Fruit fly (Drosophila melanogaster): ENCODE data around the gene CG43800.
A peak's percentile ranks its signal among the peaks of the same experiment; 100 is the strongest.

Gene CG43800

dm6 chr2L:7226587-7226986 is 6.0 kb downstream of the CG43800 start:
- TF ChIP-seq CG32121 (GFP tag; IDR thresholded peaks at IDR 0.05) (no peak), gl (tag; optimal IDR thresholded peaks at IDR 0.05) (no peak), CG4496 (GFP tag; IDR thresholded peaks at IDR 0.05) (no peak), CG14655 (GFP tag; optimal IDR thresholded peaks at IDR 0.05) (no peak), rn (GFP tag; IDR thresholded peaks at IDR 0.05) (no peak), CG34367 (tag; optimal IDR thresholded peaks at IDR 0.05) (no peak), CG12605 (GFP tag; IDR thresholded peaks at IDR 0.05) (no peak), D1 (tag; optimal IDR thresholded peaks at IDR 0.05) (no peak), Snoo (tag; optimal IDR thresholded peaks at IDR 0.05) (no peak), CG8301 (tag; optimal IDR thresholded peaks at IDR 0.05) (no peak), CG13204 (GFP tag; optimal IDR thresholded peaks at IDR 0.05) (no peak), CG15710 (tag; optimal IDR thresholded peaks at IDR 0.05) (no peak), Pif1B (GFP tag; optimal IDR thresholded peaks at IDR 0.05) (no peak), CG10348 (GFP tag; IDR thresholded peaks at IDR 0.05) (no peak), fd96Ca (GFP tag; IDR thresholded peaks at IDR 0.05) (no peak), Ets98B (GFP tag; IDR thresholded peaks at IDR 0.05) (no peak), CG17806 (tag; optimal IDR thresholded peaks at IDR 0.05) (no peak), Pif1A (GFP tag; optimal IDR thresholded peaks at IDR 0.05) (no peak), EcR (GFP tag; optimal IDR thresholded peaks at IDR 0.05) (no peak)

dm6 chr2L:7222829-7223272 is 9.8 kb downstream of the CG43800 start, which contains the start of gene mEFG1:
Gene mEFG1, minus strand, starts transcription at chr2L:7223081.
- TF ChIP-seq fd96Ca (GFP tag; IDR thresholded peaks at IDR 0.05) (no peak), CG4496 (GFP tag; IDR thresholded peaks at IDR 0.05) (peak; percentile 43; the same call in 2 of the 3 replicates)

dm6 chr2L:7219650-7220267 is 12.9 kb downstream of the CG43800 start, which contains the start of gene CG13784:
Gene CG13784, minus strand, starts transcription at chr2L:7220033.
- TF ChIP-seq EcR (GFP tag; optimal IDR thresholded peaks at IDR 0.05) = no peak
- peak; percentile 19; the same call in 1 of the 2 replicates for TF ChIP-seq CG12605 (GFP tag; IDR thresholded peaks at IDR 0.05)
- TF ChIP-seq Ets98B (GFP tag; IDR thresholded peaks at IDR 0.05) = 0 out of 2 replicates have a peak, but pooled peaks have one; percentile 44
- peak; percentile 13 for TF ChIP-seq CG34367 (tag; optimal IDR thresholded peaks at IDR 0.05)
- peak; percentile 16 for TF ChIP-seq CG8301 (tag; optimal IDR thresholded peaks at IDR 0.05)
- peak; percentile 33 for TF ChIP-seq CG32121 (GFP tag; IDR thresholded peaks at IDR 0.05)
- TF ChIP-seq Pif1B (GFP tag; optimal IDR thresholded peaks at IDR 0.05) = peak; percentile 28
- TF ChIP-seq fd96Ca (GFP tag; IDR thresholded peaks at IDR 0.05) = no peak
- TF ChIP-seq CG13204 (GFP tag; optimal IDR thresholded peaks at IDR 0.05) = no peak
- no peak for TF ChIP-seq rn (GFP tag; IDR thresholded peaks at IDR 0.05)
- TF ChIP-seq CG9948 (tag; optimal IDR thresholded peaks at IDR 0.05) = no peak
- TF ChIP-seq D1 (tag; optimal IDR thresholded peaks at IDR 0.05) = no peak
- no peak for TF ChIP-seq CG14655 (GFP tag; optimal IDR thresholded peaks at IDR 0.05)
- no peak for TF ChIP-seq CG8159 (tag; optimal IDR thresholded peaks at IDR 0.05)
- TF ChIP-seq CG15710 (tag; optimal IDR thresholded peaks at IDR 0.05) = peak; percentile 19
- TF ChIP-seq CG17806 (tag; optimal IDR thresholded peaks at IDR 0.05) = no peak
- no peak for TF ChIP-seq gl (tag; optimal IDR thresholded peaks at IDR 0.05)
- no peak for TF ChIP-seq Pif1A (GFP tag; optimal IDR thresholded peaks at IDR 0.05)
- peak; percentile 76 for TF ChIP-seq CG4496 (GFP tag; IDR thresholded peaks at IDR 0.05)
- TF ChIP-seq CG10348 (GFP tag; IDR thresholded peaks at IDR 0.05) = no peak
- peak; percentile 14 for TF ChIP-seq Snoo (tag; optimal IDR thresholded peaks at IDR 0.05)

- TF ChIP-seq D1 (tag; optimal IDR thresholded peaks at IDR 0.05) = no peak
- peak; percentile 5 for TF ChIP-seq CG8301 (tag; optimal IDR thresholded peaks at IDR 0.05)
- TF ChIP-seq Ets98B (GFP tag; IDR thresholded peaks at IDR 0.05) = no peak
- TF ChIP-seq gl (tag; optimal IDR thresholded peaks at IDR 0.05) = no peak
- no peak for TF ChIP-seq fd96Ca (GFP tag; IDR thresholded peaks at IDR 0.05)
- TF ChIP-seq CG34367 (tag; optimal IDR thresholded peaks at IDR 0.05) = no peak
- no peak for TF ChIP-seq CG10348 (GFP tag; IDR thresholded peaks at IDR 0.05)
- peak; percentile 8; the same call in 2 of the 3 replicates for TF ChIP-seq CG4496 (GFP tag; IDR thresholded peaks at IDR 0.05)
- TF ChIP-seq CG13204 (GFP tag; optimal IDR thresholded peaks at IDR 0.05) = no peak
- TF ChIP-seq CG14655 (GFP tag; optimal IDR thresholded peaks at IDR 0.05) = peak; percentile 6
- TF ChIP-seq Pif1A (GFP tag; optimal IDR thresholded peaks at IDR 0.05) = no peak
- TF ChIP-seq Snoo (tag; optimal IDR thresholded peaks at IDR 0.05) = no peak
- TF ChIP-seq CG32121 (GFP tag; IDR thresholded peaks at IDR 0.05) = no peak
- TF ChIP-seq CG12605 (GFP tag; IDR thresholded peaks at IDR 0.05) = no peak
- TF ChIP-seq EcR (GFP tag; optimal IDR thresholded peaks at IDR 0.05) = no peak
Observed at dm6 chr2L:7219172-7219571, 13.4 kb downstream of the CG43800 start.

dm6 chr2L:7217931-7218330 is 14.7 kb downstream of the CG43800 start:
- TF ChIP-seq CG15710 (tag; optimal IDR thresholded peaks at IDR 0.05) (no peak), CG14655 (GFP tag; optimal IDR thresholded peaks at IDR 0.05) (no peak), Ets98B (GFP tag; IDR thresholded peaks at IDR 0.05) (no peak), CG13204 (GFP tag; optimal IDR thresholded peaks at IDR 0.05) (no peak), CG8301 (tag; optimal IDR thresholded peaks at IDR 0.05) (no peak), CG34367 (tag; optimal IDR thresholded peaks at IDR 0.05) (no peak), CG8159 (tag; optimal IDR thresholded peaks at IDR 0.05) (no peak), CG10348 (GFP tag; IDR thresholded peaks at IDR 0.05) (no peak), CG32121 (GFP tag; IDR thresholded peaks at IDR 0.05) (no peak), Pif1B (GFP tag; optimal IDR thresholded peaks at IDR 0.05) (no peak), CG4496 (GFP tag; IDR thresholded peaks at IDR 0.05) (no peak; the same call in 2 of the 3 replicates), fd96Ca (GFP tag; IDR thresholded peaks at IDR 0.05) (no peak), rn (GFP tag; IDR thresholded peaks at IDR 0.05) (no peak), D1 (tag; optimal IDR thresholded peaks at IDR 0.05) (no peak), Pif1A (GFP tag; optimal IDR thresholded peaks at IDR 0.05) (no peak), EcR (GFP tag; optimal IDR thresholded peaks at IDR 0.05) (no peak), CG17806 (tag; optimal IDR thresholded peaks at IDR 0.05) (no peak), Snoo (tag; optimal IDR thresholded peaks at IDR 0.05) (no peak), CG9948 (tag; optimal IDR thresholded peaks at IDR 0.05) (no peak)

Measured in whole organism, pupa.